Worm (Caenorhabditis elegans): ENCODE results near the gene srh-115.
A peak's percentile ranks its signal among the peaks of the same experiment; 100 is the strongest.

The srh-115 gene

DNA sequence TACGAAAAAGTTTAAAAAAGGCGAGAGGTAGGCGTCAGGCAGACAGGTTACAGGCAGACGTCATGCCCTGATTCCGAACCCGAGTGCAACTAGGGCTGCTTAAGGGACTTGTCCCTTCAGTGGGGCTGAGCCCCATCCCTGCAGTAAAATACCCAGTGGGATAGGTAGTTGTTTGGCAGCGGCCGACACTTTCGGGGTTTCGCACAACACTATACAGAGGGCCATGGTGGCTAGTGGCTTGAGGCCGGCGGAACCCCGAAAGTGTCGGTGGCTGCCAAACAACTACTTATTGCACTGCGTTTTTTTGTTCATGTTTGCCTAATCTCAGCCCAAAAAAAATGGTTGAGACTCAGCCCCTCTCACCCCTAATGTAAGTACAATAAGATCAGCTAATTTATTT is 40.0 kb upstream of the srh-115 start:
- no peak for TF ChIP-seq mef-2 (tag; optimal IDR thresholded peaks at IDR 0.05)

- TF ChIP-seq xbp-1 (tag; optimal IDR thresholded peaks at IDR 0.05) (no peak), Y116A8C.19 (tag; optimal IDR thresholded peaks at IDR 0.05; ENCODE audit: borderline replicate concordance) (no peak), irx-1 (tag; optimal IDR thresholded peaks at IDR 0.05) (no peak), ztf-11 (tag; optimal IDR thresholded peaks at IDR 0.05) (no peak), lin-14 (GFP tag; optimal IDR thresholded peaks at IDR 0.05) (no peak), unc-30 (tag; optimal IDR thresholded peaks at IDR 0.05) (no peak), nhr-71 (tag; optimal IDR thresholded peaks at IDR 0.05) (no peak), hlh-17 (GFP tag; optimal IDR thresholded peaks at IDR 0.05; ENCODE audit: borderline replicate concordance) (no peak), nhr-85 (tag) (no peak), sup-37 (GFP tag; optimal IDR thresholded peaks at IDR 0.05) (no peak), mep-1 (tag; optimal IDR thresholded peaks at IDR 0.05) (no peak), mdl-1 (tag; optimal IDR thresholded peaks at IDR 0.05) (no peak), ces-1 (GFP tag; optimal IDR thresholded peaks at IDR 0.05) (no peak)
These were observed 37.9 kb upstream of the srh-115 start, which contains the start of gene srbc-62 for ce11 chrV:17217690-17218089. srbc-62 (plus strand) TSS chrV:17217990.

DNA sequence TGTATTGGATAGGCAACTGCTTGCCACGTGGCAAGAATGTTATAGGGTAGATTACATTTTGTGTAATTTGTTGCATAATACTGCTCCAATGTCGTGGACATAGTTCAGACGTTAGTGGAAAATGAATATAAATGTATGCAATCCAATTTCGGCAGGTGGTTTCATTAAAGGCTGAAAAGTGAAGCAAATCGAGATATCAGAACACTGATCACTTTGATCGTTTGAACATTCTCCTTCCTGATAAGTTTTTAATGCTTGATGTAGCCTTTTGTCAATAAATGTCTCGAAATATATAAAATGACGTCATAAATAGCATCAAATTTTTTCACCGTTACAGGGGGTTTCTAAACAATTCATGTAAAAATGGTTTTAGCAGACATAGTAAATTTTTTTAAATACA is 35.2 kb upstream of the srh-115 start, which contains the start of gene srh-109:
srh-109 (minus strand) TSS at position 101 of the 400 bp plus-strand sequence.
- no peak for TF ChIP-seq nhr-90 (tag; optimal IDR thresholded peaks at IDR 0.05; ENCODE audit: poor library complexity)
- TF ChIP-seq nhr-47 (tag; optimal IDR thresholded peaks at IDR 0.05): no peak
- no peak for TF ChIP-seq pax-3 (tag; optimal IDR thresholded peaks at IDR 0.05)
- TF ChIP-seq fkh-4 (tag; optimal IDR thresholded peaks at IDR 0.05; ENCODE audit: borderline replicate concordance): no peak
- no peak for TF ChIP-seq nhr-237 (tag; optimal IDR thresholded peaks at IDR 0.05)
- no peak for TF ChIP-seq jun-1 (tag; optimal IDR thresholded peaks at IDR 0.05)
- TF ChIP-seq nhr-85 (tag): no peak
- TF ChIP-seq mdl-1 (tag; optimal IDR thresholded peaks at IDR 0.05): no peak

DNA sequence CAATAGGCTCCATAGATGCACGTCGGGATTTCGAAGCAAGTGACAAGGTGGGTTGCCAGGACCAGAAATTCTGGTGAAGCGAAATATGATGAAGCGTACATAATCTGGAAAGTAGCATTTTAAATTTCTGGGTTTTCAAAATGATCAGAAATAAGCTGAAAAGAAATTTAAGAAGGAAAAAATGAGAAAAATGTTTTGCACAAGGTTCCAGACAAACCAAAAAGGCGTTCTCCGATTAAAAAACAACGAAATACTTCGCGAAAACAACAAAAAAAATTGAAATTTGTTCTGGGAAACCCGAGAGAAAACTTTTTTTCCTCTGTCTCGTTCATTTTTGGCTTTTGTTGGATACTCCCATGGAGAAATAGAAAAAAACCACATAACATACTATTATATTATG is 32.2 kb upstream of the srh-115 start, which contains the start of gene srh-252:
srh-252 (minus strand) TSS at position 101 of the 400 bp plus-strand sequence.
- TF ChIP-seq mef-2 (tag; optimal IDR thresholded peaks at IDR 0.05) (no peak), xbp-1 (tag; optimal IDR thresholded peaks at IDR 0.05) (no peak), lin-39 (tag; optimal IDR thresholded peaks at IDR 0.05) (no peak)

DNA sequence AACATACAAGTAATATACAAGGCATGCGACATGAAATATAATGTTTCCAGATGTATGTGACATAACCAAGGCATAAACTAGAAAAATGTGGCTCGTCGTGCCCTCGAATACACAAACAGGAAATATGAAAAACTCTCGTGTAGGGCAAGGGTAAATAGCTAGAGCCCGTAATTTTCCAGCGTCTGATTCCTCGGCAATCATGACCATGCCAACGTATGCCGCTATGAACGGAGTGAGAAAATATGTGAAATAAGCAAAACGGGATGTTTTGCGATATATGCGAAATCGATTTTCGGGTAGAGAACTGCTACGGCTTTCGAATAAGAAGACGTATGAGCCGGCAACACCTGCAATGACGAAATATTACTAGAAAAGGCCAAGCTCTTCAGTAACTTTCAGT is 30.2 kb upstream of the srh-115 start, which contains the start of gene scl-25:
scl-25 (plus strand) TSS at position 301 of the 400 bp plus-strand sequence.
- no peak for TF ChIP-seq nhr-19 (GFP tag; conservative IDR thresholded peaks at IDR 0.05)
- TF ChIP-seq efl-1 (optimal IDR thresholded peaks at IDR 0.05): no peak
- peak in 1 of 2 experiments; percentile 68 for TF ChIP-seq efl-1 (GFP tag; optimal IDR thresholded peaks at IDR 0.05 in 1 of 2)
- no peak for TF ChIP-seq ceh-8 (GFP tag; optimal IDR thresholded peaks at IDR 0.05)
- no peak for TF ChIP-seq egl-27 (tag; optimal IDR thresholded peaks at IDR 0.05)

- TF ChIP-seq pqm-1 (tag; optimal IDR thresholded peaks at IDR 0.05) (no peak), unc-130 (tag; optimal IDR thresholded peaks at IDR 0.05) (no peak), nhr-19 (GFP tag; conservative IDR thresholded peaks at IDR 0.05) (no peak), pag-3 (tag; optimal IDR thresholded peaks at IDR 0.05; ENCODE audit: borderline replicate concordance, insufficient read depth) (no peak), snpc-4 (tag; optimal IDR thresholded peaks at IDR 0.05) (no peak), nhr-20 (tag; optimal IDR thresholded peaks at IDR 0.05) (no peak), Y116A8C.19 (tag; optimal IDR thresholded peaks at IDR 0.05; ENCODE audit: borderline replicate concordance) (no peak), C04F5.9 (tag; optimal IDR thresholded peaks at IDR 0.05) (no peak), irx-1 (tag; optimal IDR thresholded peaks at IDR 0.05) (no peak), nhr-77 (tag; optimal IDR thresholded peaks at IDR 0.05) (no peak), nhr-12 (tag; optimal IDR thresholded peaks at IDR 0.05) (no peak), egl-13 (tag; optimal IDR thresholded peaks at IDR 0.05) (no peak)
These were observed 29.4 kb upstream of the srh-115 start, which contains the start of gene srh-112 for ce11 chrV:17226119-17226518. srh-112 (minus strand) TSS chrV:17226219.
